Fruit fly (Drosophila melanogaster): Measurements from ENCODE around the gene otu.

DNA sequence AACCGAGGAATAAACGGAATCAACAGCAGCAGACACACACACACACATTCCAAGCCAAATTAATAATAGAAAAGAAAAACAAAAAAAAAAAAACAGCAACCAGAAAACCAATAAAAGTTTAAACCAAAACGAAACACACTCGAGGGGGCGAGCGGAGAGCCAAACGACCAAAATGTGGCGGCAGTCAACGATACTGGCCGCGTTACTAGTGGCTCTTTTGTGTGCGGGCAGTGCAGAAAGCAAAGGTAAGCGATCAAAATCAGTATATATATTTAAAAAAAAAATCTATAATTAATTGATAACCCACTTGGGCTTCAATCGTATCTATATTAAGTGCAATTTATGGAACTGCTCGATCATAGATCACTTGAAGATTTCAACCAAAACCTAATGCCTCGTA lies 42.4 kb upstream of the otu start:
- no peak for TF ChIP-seq D1 (tag; optimal IDR thresholded peaks at IDR 0.05)
- TF ChIP-seq Snoo (tag; optimal IDR thresholded peaks at IDR 0.05), result no peak
- TF ChIP-seq CG32121 (GFP tag; IDR thresholded peaks at IDR 0.05), result no peak
- no peak for TF ChIP-seq CG12605 (GFP tag; IDR thresholded peaks at IDR 0.05)
- TF ChIP-seq CG34367 (tag; optimal IDR thresholded peaks at IDR 0.05), result no peak
- no peak for TF ChIP-seq Pif1A (GFP tag; optimal IDR thresholded peaks at IDR 0.05)
- no peak for TF ChIP-seq CG14655 (GFP tag; optimal IDR thresholded peaks at IDR 0.05)
- TF ChIP-seq CG10348 (GFP tag; IDR thresholded peaks at IDR 0.05), result no peak
- no peak for TF ChIP-seq CG17806 (tag; optimal IDR thresholded peaks at IDR 0.05)
- TF ChIP-seq Ets98B (GFP tag; IDR thresholded peaks at IDR 0.05), result peak; percentile 13; the same call in 1 of the 2 replicates
